Fruit fly (Drosophila melanogaster): ENCODE results near the gene Best4.

Best4 gene

dm6 chr3L:15275469-15276153 is 23.1 kb upstream of the Best4 start:
- TF ChIP-seq CTCF (optimal IDR thresholded peaks at IDR 0.05) (no peak), CG8478 (optimal IDR thresholded peaks at IDR 0.05) (no peak)

- TF ChIP-seq CTCF (optimal IDR thresholded peaks at IDR 0.05) (no peak), CG8478 (optimal IDR thresholded peaks at IDR 0.05) (no peak)
Observed at dm6 chr3L:15281069-15281468, 17.7 kb upstream of the Best4 start.

dm6 chr3L:15286948-15287347 is 11.8 kb upstream of the Best4 start:
- TF ChIP-seq CG8478 (optimal IDR thresholded peaks at IDR 0.05): no peak
- peak in 1 of 2 experiments; percentile 62 for TF ChIP-seq CTCF (optimal IDR thresholded peaks at IDR 0.05)

dm6 chr3L:15289257-15289762 is 9.4 kb upstream of the Best4 start:
- no peak for TF ChIP-seq CG8478 (optimal IDR thresholded peaks at IDR 0.05)
- TF ChIP-seq CTCF (optimal IDR thresholded peaks at IDR 0.05): no peak

- no peak for TF ChIP-seq CG8478 (optimal IDR thresholded peaks at IDR 0.05)
Observed at dm6 chr3L:15302685-15303084, 3.9 kb downstream of the Best4 start, which contains the start of gene Best3. TSS of gene Best3 (minus strand) at chr3L:15302785.

- no peak for TF ChIP-seq CG8478 (optimal IDR thresholded peaks at IDR 0.05)
- TF ChIP-seq CTCF (optimal IDR thresholded peaks at IDR 0.05): no peak
Observed at dm6 chr3L:15303630-15304029, 4.9 kb downstream of the Best4 start.

dm6 chr3L:15304224-15305035 is 5.7 kb downstream of the Best4 start, which contains the start of gene CG7255:
TSS of gene CG7255 (plus strand) at chr3L:15304255.
- no peak for TF ChIP-seq CTCF (optimal IDR thresholded peaks at IDR 0.05)
- TF ChIP-seq CG8478 (optimal IDR thresholded peaks at IDR 0.05): no peak

dm6 chr3L:15305036-15305613 is 6.4 kb downstream of the Best4 start:
- no peak for TF ChIP-seq CG8478 (optimal IDR thresholded peaks at IDR 0.05)
- no peak for TF ChIP-seq CTCF (optimal IDR thresholded peaks at IDR 0.05)

- TF ChIP-seq CG8478 (optimal IDR thresholded peaks at IDR 0.05) (no peak), CTCF (optimal IDR thresholded peaks at IDR 0.05) (no peak)
Observed at dm6 chr3L:15306447-15306846, 7.7 kb downstream of the Best4 start.

- TF ChIP-seq CG8478 (optimal IDR thresholded peaks at IDR 0.05): no peak
- TF ChIP-seq CTCF (optimal IDR thresholded peaks at IDR 0.05): no peak
Observed at dm6 chr3L:15311457-15312368, 13.0 kb downstream of the Best4 start.

dm6 chr3L:15314539-15314938 is 15.8 kb downstream of the Best4 start:
- TF ChIP-seq CTCF (optimal IDR thresholded peaks at IDR 0.05): no peak
- TF ChIP-seq CG8478 (optimal IDR thresholded peaks at IDR 0.05): no peak

- TF ChIP-seq CG8478 (optimal IDR thresholded peaks at IDR 0.05) (no peak), CTCF (optimal IDR thresholded peaks at IDR 0.05) (no peak)
Observed at dm6 chr3L:15314997-15315396, 16.2 kb downstream of the Best4 start.

dm6 chr3L:15315400-15315799 is 16.6 kb downstream of the Best4 start:
- TF ChIP-seq CG8478 (optimal IDR thresholded peaks at IDR 0.05): no peak
- TF ChIP-seq CTCF (optimal IDR thresholded peaks at IDR 0.05): no peak

dm6 chr3L:15320241-15320640 is 21.5 kb downstream of the Best4 start:
- TF ChIP-seq CG8478 (optimal IDR thresholded peaks at IDR 0.05): no peak
- no peak for TF ChIP-seq CTCF (optimal IDR thresholded peaks at IDR 0.05)

Measured in S2 (cell line).